Worm (Caenorhabditis elegans) whole organism, midembryonic: ENCODE measurements around the gene erg-28.

Experiments
- ref-1 ChIP-seq: fragments of 200-800 bp; sonication (Bioruptor generic); conservative IDR thresholded peaks from 2 replicates; pipeline ENCODE4 v1.3.6; 2022; ENCODE audit warnings: missing genetic modification reagents, missing genetic modification characterization, missing compliant biosample characterization
- ztf-23 ChIP-seq: fragments of 200-800 bp; sonication (Bioruptor generic); IDR thresholded peaks from 2 replicates; pipeline ENCODE4 v1.3.6; 2022; ENCODE audit warnings: missing genetic modification reagents, missing genetic modification characterization, missing compliant biosample characterization

ce11 chrV:12649213-12649612 lies 42.0 kb downstream of the erg-28 start, which contains the start of gene gpa-9:
- TF ChIP-seq ref-1 (GFP tag; lab: Robert Waterston, UW), result no peak
- no peak for TF ChIP-seq ztf-23 (GFP tag; lab: Robert Waterston, UW)
